Fruit fly (Drosophila melanogaster) whole organism, embryonic: ENCODE results near the gene Coa8.

Source experiments
- Atf6 ChIP-seq: fragments of 200-800 bp; sonication (Bioruptor generic); IDR thresholded peaks from 2 replicates; pipeline ENCODE4 v1.3.6; 2022; ENCODE audit warnings: missing biosample characterization, missing genetic modification characterization
- CG10147 ChIP-seq: fragments of 200-800 bp; sonication (Bioruptor generic); optimal IDR thresholded peaks from 2 replicates; lab custom pipeline; 2019; ENCODE audit warnings: missing biosample characterization, mild to moderate bottlenecking, missing genetic modification characterization, moderate library complexity
- CG11093 ChIP-seq: fragments of 200-800 bp; sonication (Bioruptor generic); IDR thresholded peaks from 3 replicates; pipeline ENCODE4 v1.3.6; 2022; ENCODE audit warnings: missing biosample characterization, missing genetic modification characterization
- CG12299 ChIP-seq: fragments of 200-800 bp; sonication (Bioruptor generic); optimal IDR thresholded peaks from 2 replicates; lab custom pipeline; 2018; ENCODE audit warnings: missing biosample characterization, mild to moderate bottlenecking, missing genetic modification characterization
- CG12391 ChIP-seq: fragments of 200-800 bp; sonication (Bioruptor generic); optimal IDR thresholded peaks from 3 replicates; lab custom pipeline; 2018; ENCODE audit warnings: missing biosample characterization, mild to moderate bottlenecking, missing genetic modification characterization, moderate library complexity
- CG14014 ChIP-seq: fragments of 200-800 bp; sonication (Bioruptor generic); IDR thresholded peaks from 2 replicates; pipeline ENCODE4 v1.3.6; 2022; ENCODE audit warnings: missing biosample characterization, missing genetic modification characterization
- CG14050 ChIP-seq: fragments of 200-800 bp; sonication (Bioruptor generic); IDR thresholded peaks from 3 replicates; pipeline ENCODE4 v1.3.6; 2022; ENCODE audit warnings: missing biosample characterization, missing genetic modification characterization
- CG16813 ChIP-seq: fragments of 200-800 bp; sonication (Bioruptor generic); IDR thresholded peaks from 3 replicates; pipeline ENCODE4 v1.3.6; 2022; ENCODE audit warnings: missing biosample characterization, missing genetic modification characterization; ENCODE audit not compliant: partially characterized antibody
- CG32772 ChIP-seq: fragments of 200-800 bp; sonication (Bioruptor generic); IDR thresholded peaks from 2 replicates; pipeline ENCODE4 v1.3.6; 2022; ENCODE audit warnings: missing biosample characterization, missing genetic modification characterization
- CG34376 ChIP-seq: fragments of 200-800 bp; sonication (Bioruptor generic); optimal IDR thresholded peaks from 2 replicates; lab custom pipeline; 2018; ENCODE audit warnings: missing biosample characterization, mild to moderate bottlenecking, missing genetic modification characterization
- CG34422 ChIP-seq: fragments of 200-800 bp; sonication (Bioruptor generic); IDR thresholded peaks from 3 replicates; pipeline ENCODE4 v1.3.6; 2022; ENCODE audit warnings: missing biosample characterization, missing genetic modification characterization
- CG3838 ChIP-seq: fragments of 200-800 bp; sonication (Bioruptor generic); optimal IDR thresholded peaks from 3 replicates; lab custom pipeline; 2016; ENCODE audit warnings: missing biosample characterization, missing genetic modification characterization
- CG4707 ChIP-seq: fragments of 200-800 bp; sonication (Bioruptor generic); optimal IDR thresholded peaks from 2 replicates; lab custom pipeline; 2018; ENCODE audit warnings: missing biosample characterization, mild to moderate bottlenecking, missing genetic modification characterization, moderate library complexity
- CG4730 ChIP-seq: fragments of 200-800 bp; sonication (Bioruptor generic); IDR thresholded peaks from 2 replicates; pipeline ENCODE4 v1.3.6; 2022; ENCODE audit warnings: missing biosample characterization, missing genetic modification characterization
- CG7928 ChIP-seq: fragments of 200-800 bp; sonication (Bioruptor generic); optimal IDR thresholded peaks from 2 replicates; lab custom pipeline; 2017; ENCODE audit warnings: missing biosample characterization, mild to moderate bottlenecking, missing genetic modification characterization
- CG8478 ChIP-seq: fragments of >200 bp; optimal IDR thresholded peaks from 2 replicates; lab custom pipeline; 2018
- CG9215 ChIP-seq: fragments of 200-800 bp; sonication (Bioruptor generic); IDR thresholded peaks from 2 replicates; pipeline ENCODE4 v1.3.6; 2022; ENCODE audit warnings: missing biosample characterization, missing genetic modification characterization
- D19B ChIP-seq: fragments of 200-800 bp; sonication (Bioruptor generic); optimal IDR thresholded peaks from 2 replicates; lab custom pipeline; 2017; ENCODE audit warnings: missing biosample characterization, mild to moderate bottlenecking, missing genetic modification characterization
- Dip3 ChIP-seq: fragments of 200-800 bp; sonication (Bioruptor generic); optimal IDR thresholded peaks from 3 replicates; lab custom pipeline; 2016; ENCODE audit warnings: missing biosample characterization, missing genetic modification characterization
- Doc3 ChIP-seq: fragments of 200-800 bp; sonication (Bioruptor generic); IDR thresholded peaks from 3 replicates; pipeline ENCODE4 v1.3.6; 2022; ENCODE audit warnings: missing biosample characterization, missing genetic modification characterization; ENCODE audit not compliant: partially characterized antibody
- ERR ChIP-seq: fragments of 200-800 bp; sonication (Bioruptor generic); optimal IDR thresholded peaks from 2 replicates; lab custom pipeline; 2016; ENCODE audit warnings: missing biosample characterization, missing genetic modification characterization
- Fer2 ChIP-seq: fragments of 200-800 bp; sonication (Bioruptor generic); optimal IDR thresholded peaks from 2 replicates; lab custom pipeline; 2018; ENCODE audit warnings: missing biosample characterization, mild to moderate bottlenecking, missing genetic modification characterization, moderate library complexity
- H15 ChIP-seq: fragments of 200-800 bp; sonication (Bioruptor generic); IDR thresholded peaks from 3 replicates; pipeline ENCODE4 v1.3.6; 2022; ENCODE audit warnings: missing biosample characterization, missing genetic modification characterization
- HLH3B ChIP-seq: fragments of 200-800 bp; sonication (Bioruptor generic); IDR thresholded peaks from 2 replicates; pipeline ENCODE4 v1.3.6; 2022; ENCODE audit warnings: missing biosample characterization, missing genetic modification characterization
- MTF-1 ChIP-seq: fragments of 200-800 bp; sonication (Bioruptor generic); optimal IDR thresholded peaks from 2 replicates; lab custom pipeline; 2018; ENCODE audit warnings: missing biosample characterization, mild to moderate bottlenecking, missing genetic modification characterization, borderline replicate concordance
- PHDP ChIP-seq: fragments of 200-800 bp; sonication (Bioruptor generic); optimal IDR thresholded peaks from 3 replicates; lab custom pipeline; 2018; ENCODE audit warnings: missing biosample characterization, mild to moderate bottlenecking, missing genetic modification characterization, moderate library complexity
- Ptx1 ChIP-seq: fragments of 200-800 bp; sonication (Bioruptor generic); IDR thresholded peaks from 2 replicates; pipeline ENCODE4 v1.3.6; 2022; ENCODE audit warnings: missing biosample characterization, missing genetic modification characterization
- Rx ChIP-seq: fragments of 200-800 bp; sonication (Bioruptor generic); IDR thresholded peaks from 2 replicates; pipeline ENCODE4 v1.3.6; 2022; ENCODE audit warnings: missing biosample characterization, missing genetic modification characterization
- Scr ChIP-seq: fragments of 200-800 bp; sonication (Bioruptor generic); IDR thresholded peaks from 2 replicates; pipeline ENCODE4 v1.3.6; 2022; ENCODE audit warnings: missing biosample characterization, missing genetic modification characterization; ENCODE audit not compliant: partially characterized antibody
- Side ChIP-seq: fragments of 200-800 bp; sonication (Bioruptor generic); optimal IDR thresholded peaks from 2 replicates; lab custom pipeline; 2016; ENCODE audit warnings: missing biosample characterization, missing genetic modification characterization
- ac ChIP-seq: fragments of 200-800 bp; sonication (Bioruptor generic); optimal IDR thresholded peaks from 3 replicates; lab custom pipeline; 2017; ENCODE audit warnings: missing biosample characterization, mild to moderate bottlenecking, missing genetic modification characterization
- amos ChIP-seq: fragments of 200-800 bp; sonication (Bioruptor generic); IDR thresholded peaks from 2 replicates; pipeline ENCODE4 v1.3.6; 2022; ENCODE audit warnings: missing biosample characterization, missing genetic modification characterization; ENCODE audit not compliant: partially characterized antibody
- bbx ChIP-seq: fragments of 200-800 bp; sonication (Bioruptor generic); IDR thresholded peaks from 2 replicates; pipeline ENCODE4 v1.3.6; 2022; ENCODE audit warnings: missing biosample characterization, missing genetic modification characterization; ENCODE audit not compliant: partially characterized antibody
- chif ChIP-seq, 2 experiments: fragments of 200-800 bp; sonication (Bioruptor generic); optimal IDR thresholded peaks; 3 replicates each; lab custom pipeline; 2016; ENCODE audit warnings: missing biosample characterization in 2 of 2, missing genetic modification characterization in 2 of 2
- ewg ChIP-seq: fragments of 200-800 bp; sonication (Bioruptor generic); optimal IDR thresholded peaks from 3 replicates; lab custom pipeline; 2017; ENCODE audit warnings: mild to moderate bottlenecking, missing biosample characterization, missing genetic modification reagents, missing genetic modification characterization
- fd3F ChIP-seq: fragments of 200-800 bp; sonication (Bioruptor generic); optimal IDR thresholded peaks from 2 replicates; lab custom pipeline; 2018; ENCODE audit warnings: missing biosample characterization, mild to moderate bottlenecking, missing genetic modification characterization, moderate library complexity
- h ChIP-seq: fragments of >200 bp; optimal IDR thresholded peaks from 2 replicates; lab custom pipeline; 2017
- lbe ChIP-seq: fragments of 200-800 bp; sonication (Bioruptor generic); optimal IDR thresholded peaks from 2 replicates; lab custom pipeline; 2016; ENCODE audit warnings: missing biosample characterization, mild to moderate bottlenecking, missing genetic modification characterization
- lmd ChIP-seq: fragments of 200-800 bp; sonication (Bioruptor generic); IDR thresholded peaks from 2 replicates; pipeline ENCODE4 v1.3.6; 2022; ENCODE audit warnings: missing biosample characterization, missing genetic modification characterization
- lola ChIP-seq, 3 experiments: fragments of >200 bp in 2 of 3; fragments of 200-800 bp in 1 of 3; sonication (Bioruptor generic) in 1 of 3; optimal IDR thresholded peaks; 2 replicates each; lab custom pipeline; 2017 to 2019; ENCODE audit warnings: missing biosample characterization in 3 of 3, missing genetic modification characterization in 3 of 3, mild to moderate bottlenecking in 1 of 3, moderate library complexity in 1 of 3
- mirr ChIP-seq: fragments of 200-800 bp; sonication (Bioruptor generic); optimal IDR thresholded peaks from 3 replicates; lab custom pipeline; 2018; ENCODE audit warnings: missing biosample characterization, mild to moderate bottlenecking, missing genetic modification characterization
- peb ChIP-seq: fragments of 200-800 bp; sonication (Bioruptor generic); IDR thresholded peaks from 2 replicates; pipeline ENCODE4 v1.3.6; 2022; ENCODE audit warnings: missing biosample characterization, missing genetic modification characterization
- pho ChIP-seq: fragments of 200-800 bp; sonication (Bioruptor generic); optimal IDR thresholded peaks from 2 replicates; lab custom pipeline; 2016; ENCODE audit warnings: missing biosample characterization, missing genetic modification characterization
- pita ChIP-seq: fragments of 200-800 bp; sonication (Bioruptor generic); optimal IDR thresholded peaks from 2 replicates; lab custom pipeline; 2017; ENCODE audit warnings: missing biosample characterization, mild to moderate bottlenecking, missing genetic modification characterization
- sd ChIP-seq: fragments of 200-800 bp; sonication (Bioruptor generic); optimal IDR thresholded peaks from 3 replicates; lab custom pipeline; 2018; ENCODE audit warnings: missing biosample characterization, mild to moderate bottlenecking, missing genetic modification characterization, moderate library complexity
- sna ChIP-seq: fragments of 200-800 bp; sonication (Bioruptor generic); IDR thresholded peaks from 2 replicates; pipeline ENCODE4 v1.3.6; 2022; ENCODE audit warnings: missing biosample characterization, missing genetic modification characterization; ENCODE audit not compliant: partially characterized antibody
- tgo ChIP-seq: fragments of 200-800 bp; sonication (Bioruptor generic); IDR thresholded peaks from 3 replicates; pipeline ENCODE4 v1.3.6; 2022; ENCODE audit warnings: missing biosample characterization, missing genetic modification characterization
- tin ChIP-seq: fragments of 200-800 bp; sonication (Bioruptor generic); optimal IDR thresholded peaks from 3 replicates; lab custom pipeline; 2016; ENCODE audit warnings: missing biosample characterization, missing genetic modification characterization
- unpg ChIP-seq: fragments of 200-800 bp; sonication (Bioruptor generic); optimal IDR thresholded peaks from 3 replicates; lab custom pipeline; 2018; ENCODE audit warnings: missing biosample characterization, mild to moderate bottlenecking, missing genetic modification characterization, moderate library complexity

Coa8 gene

DNA sequence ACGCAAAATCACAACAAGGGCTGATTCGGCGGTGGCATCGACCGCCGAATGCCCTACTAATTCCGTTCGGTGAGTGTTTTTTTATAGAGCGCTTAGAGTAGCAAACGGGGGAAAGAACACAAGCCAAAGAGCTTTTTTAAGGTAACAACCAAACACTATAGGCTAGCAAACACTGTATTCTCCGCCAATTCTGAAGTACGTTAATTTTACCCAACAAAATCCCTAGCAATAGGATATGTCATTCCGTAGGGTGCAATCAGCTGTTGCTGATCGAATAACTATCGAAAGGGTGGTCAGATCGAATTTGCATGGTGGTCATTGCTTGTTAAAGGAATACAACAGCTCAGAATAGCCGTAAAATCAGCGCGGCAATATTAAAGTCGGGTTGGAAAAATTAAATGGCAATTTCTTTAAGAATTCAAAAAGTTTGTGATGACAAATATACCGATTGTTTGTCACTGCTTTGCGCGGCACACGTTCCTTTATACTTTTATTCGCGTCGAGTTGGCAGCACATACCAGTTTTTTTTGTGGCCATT is 27.7 kb downstream of the Coa8 start, which contains the start of gene mip130 (continued):
- peak; percentile 77 for TF ChIP-seq sna (GFP tag; lab: Robert Waterston, UW)
- TF ChIP-seq CG34376, result peak; percentile 8
- TF ChIP-seq Side (GFP tag; lab: Kevin White, UChicago), result no peak
- no peak for TF ChIP-seq CG8478 (lab: Kevin White, UChicago)
- no peak for TF ChIP-seq Fer2 (tag; lab: Kevin White, UChicago)
- TF ChIP-seq ac (GFP tag; lab: Kevin White, UChicago), result no peak
- peak; percentile 16 for TF ChIP-seq ERR (GFP tag; lab: Kevin White, UChicago)
- TF ChIP-seq Rx, result no peak
- 0 out of 2 replicates have a peak, but pooled peaks have one; percentile 10 for TF ChIP-seq CG4730 (GFP tag; lab: Robert Waterston, UW)
- no peak for TF ChIP-seq CG3838 (GFP tag; lab: Kevin White, UChicago)
- peak; percentile 66 for TF ChIP-seq Atf6
- peak; percentile 54 for TF ChIP-seq Ptx1 (GFP tag; lab: Robert Waterston, UW)
- TF ChIP-seq H15 (GFP tag; lab: Robert Waterston, UW), result 0 out of 3 replicates have a peak, but pooled peaks have one; percentile 33
- TF ChIP-seq peb (GFP tag; lab: Robert Waterston, UW), result peak; percentile 30; the same call in 1 of the 2 replicates
- peak; percentile 55 for TF ChIP-seq CG10147 (GFP tag; lab: Kevin White, UChicago)
- peak in 1 of 3 experiments; percentile 18 for TF ChIP-seq lola (GFP tag; optimal IDR thresholded peaks at IDR 0.05; lab: Kevin White, UChicago)
- TF ChIP-seq mirr, result peak; percentile 36
- peak; percentile 57 for TF ChIP-seq D19B
- TF ChIP-seq CG14050 (GFP tag; lab: Robert Waterston, UW), result 0 out of 3 replicates have a peak, but pooled peaks have one; percentile 27
- TF ChIP-seq CG4707 (GFP tag; lab: Kevin White, UChicago), result no peak
- TF ChIP-seq unpg (GFP tag; lab: Kevin White, UChicago), result peak; percentile 33
- peak; percentile 66 for TF ChIP-seq Dip3
- TF ChIP-seq ewg (GFP tag; lab: Kevin White, UChicago), result no peak
- TF ChIP-seq CG34422 (GFP tag; lab: Robert Waterston, UW), result peak; percentile 54; the same call in 1 of the 3 replicates
- peak; percentile 53; the same call in 1 of the 2 replicates for TF ChIP-seq bbx (GFP tag; lab: Robert Waterston, UW)
- peak; percentile 40 for TF ChIP-seq sd (tag; lab: Kevin White, UChicago)
- peak; percentile 50; the same call in 1 of the 2 replicates for TF ChIP-seq HLH3B
- TF ChIP-seq CG16813 (GFP tag; lab: Robert Waterston, UW), result peak; percentile 77
- peak; percentile 45; the same call in 1 of the 2 replicates for TF ChIP-seq lmd (GFP tag; lab: Robert Waterston, UW)
- peak; percentile 78 for TF ChIP-seq Scr (GFP tag; lab: Robert Waterston, UW)
- no peak for TF ChIP-seq CG7928 (GFP tag; lab: Kevin White, UChicago)
- TF ChIP-seq chif (GFP tag; optimal IDR thresholded peaks at IDR 0.05; lab: Kevin White, UChicago), result peak in 1 of 2 experiments; percentile 4
- peak; percentile 56 for TF ChIP-seq Doc3 (GFP tag; lab: Robert Waterston, UW)
- peak; percentile 35; the same call in 1 of the 3 replicates for TF ChIP-seq CG11093
- TF ChIP-seq PHDP (tag; lab: Kevin White, UChicago), result peak; percentile 41
- peak; percentile 66 for TF ChIP-seq amos (GFP tag; lab: Robert Waterston, UW)
- TF ChIP-seq h (lab: Kevin White, UChicago), result no peak
- TF ChIP-seq CG12391 (tag; lab: Kevin White, UChicago), result peak; percentile 65
- no peak for TF ChIP-seq pita
- no peak for TF ChIP-seq MTF-1 (GFP tag; lab: Kevin White, UChicago)
- TF ChIP-seq pho (GFP tag; lab: Kevin White, UChicago), result no peak
- TF ChIP-seq lbe (GFP tag; lab: Kevin White, UChicago), result no peak
- peak; percentile 5; the same call in 1 of the 2 replicates for TF ChIP-seq CG32772 (GFP tag; lab: Robert Waterston, UW)
- TF ChIP-seq CG12299 (tag; lab: Kevin White, UChicago), result peak; percentile 51
- TF ChIP-seq CG14014 (GFP tag; lab: Robert Waterston, UW), result peak; percentile 69
- no peak for TF ChIP-seq tin (GFP tag; lab: Kevin White, UChicago)
- TF ChIP-seq fd3F (GFP tag; lab: Kevin White, UChicago), result peak; percentile 34
- peak; percentile 36; the same call in 1 of the 3 replicates for TF ChIP-seq tgo
- TF ChIP-seq CG9215, result 0 out of 2 replicates have a peak, but pooled peaks have one; percentile 32
